Worm (Caenorhabditis elegans): ENCODE results near the gene srd-11.

The srd-11 gene

DNA sequence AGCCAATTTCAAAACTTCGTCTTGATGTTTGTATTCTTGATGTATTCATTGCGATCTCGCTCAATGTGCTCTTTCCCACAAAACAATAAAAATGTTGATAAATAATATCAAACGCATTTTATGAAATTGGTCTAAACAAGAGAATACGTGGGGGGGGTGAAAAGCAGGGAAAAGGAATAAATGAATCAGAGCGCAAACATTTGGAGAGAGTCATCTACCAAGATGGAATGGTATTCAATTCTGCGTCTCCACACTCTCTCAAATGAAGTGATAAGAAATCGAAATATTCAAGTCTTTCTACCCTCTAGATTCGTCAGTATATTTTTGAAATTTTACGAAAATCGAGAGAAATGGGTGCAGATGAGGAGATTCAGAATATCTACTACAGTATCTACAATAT lies 39.0 kb downstream of the srd-11 start, which contains the start of gene C50B8.5:
C50B8.5 (plus strand) TSS at position 273 of the 400 bp plus-strand sequence.
- TF ChIP-seq F13H6.1 (tag; optimal IDR thresholded peaks at IDR 0.05) (peak; percentile 15), nhr-129 (tag; optimal IDR thresholded peaks at IDR 0.05) (no peak), ceh-82 (tag; optimal IDR thresholded peaks at IDR 0.05) (no peak), fos-1 (tag; optimal IDR thresholded peaks at IDR 0.05) (peak; percentile 74)

- TF ChIP-seq blmp-1 (tag; optimal IDR thresholded peaks at IDR 0.05; ENCODE audit: insufficient read depth) (no peak), zag-1 (tag; optimal IDR thresholded peaks at IDR 0.05) (no peak), ZK546.5 (tag; optimal IDR thresholded peaks at IDR 0.05) (no peak), dmd-4 (tag; optimal IDR thresholded peaks at IDR 0.05) (no peak), aly-2 (tag; optimal IDR thresholded peaks at IDR 0.05) (no peak), sem-4 (tag; optimal IDR thresholded peaks at IDR 0.05) (no peak), fos-1 (tag; optimal IDR thresholded peaks at IDR 0.05) (peak; percentile 60), unc-39 (tag; optimal IDR thresholded peaks at IDR 0.05) (no peak)
Measured at ce11 chrV:13578637-13579036, 41.0 kb downstream of the srd-11 start, which contains the start of gene C50B8.6. C50B8.6 (plus strand) TSS chrV:13578972.

- TF ChIP-seq alr-1 (tag; optimal IDR thresholded peaks at IDR 0.05) (no peak), ztf-11 (tag; optimal IDR thresholded peaks at IDR 0.05) (no peak), egl-27 (tag; optimal IDR thresholded peaks at IDR 0.05) (no peak), fos-1 (tag; optimal IDR thresholded peaks at IDR 0.05) (peak; percentile 88), nhr-77 (tag; optimal IDR thresholded peaks at IDR 0.05) (no peak), lin-39 (tag; optimal IDR thresholded peaks at IDR 0.05) (no peak), mab-5 (tag; optimal IDR thresholded peaks at IDR 0.05) (no peak)
Measured at ce11 chrV:13577463-13577862, 42.2 kb downstream of the srd-11 start.

- TF ChIP-seq mab-5 (tag; optimal IDR thresholded peaks at IDR 0.05) (no peak), crh-2 (tag; optimal IDR thresholded peaks at IDR 0.05) (no peak), zag-1 (tag; optimal IDR thresholded peaks at IDR 0.05) (no peak), sma-9 (GFP tag; optimal IDR thresholded peaks at IDR 0.05) (peak; percentile 28), sma-9 (tag; optimal IDR thresholded peaks at IDR 0.05) (no peak), fos-1 (tag; optimal IDR thresholded peaks at IDR 0.05) (peak; percentile 93), ztf-11 (tag; optimal IDR thresholded peaks at IDR 0.05) (no peak), gmeb-1 (tag; optimal IDR thresholded peaks at IDR 0.05) (peak; percentile 7), F13H6.1 (tag; optimal IDR thresholded peaks at IDR 0.05) (no peak)
Measured at ce11 chrV:13576828-13577227, 42.8 kb downstream of the srd-11 start.

ce11 chrV:13575866-13576265 lies 43.8 kb downstream of the srd-11 start:
- TF ChIP-seq ama-1 (optimal IDR thresholded peaks at IDR 0.05) (no peak), ztf-4 (tag; optimal IDR thresholded peaks at IDR 0.05) (no peak), nhr-25 (tag; optimal IDR thresholded peaks at IDR 0.05) (no peak), lin-39 (tag; optimal IDR thresholded peaks at IDR 0.05) (no peak), fos-1 (tag; optimal IDR thresholded peaks at IDR 0.05) (no peak), lin-11 (tag; optimal IDR thresholded peaks at IDR 0.05) (no peak), alr-1 (tag; optimal IDR thresholded peaks at IDR 0.05) (no peak), snpc-4 (tag; optimal IDR thresholded peaks at IDR 0.05) (no peak), sem-4 (tag; optimal IDR thresholded peaks at IDR 0.05) (no peak), egl-27 (tag; optimal IDR thresholded peaks at IDR 0.05) (no peak), aly-2 (tag; optimal IDR thresholded peaks at IDR 0.05) (no peak), nhr-21 (tag; optimal IDR thresholded peaks at IDR 0.05) (no peak), gmeb-1 (tag; optimal IDR thresholded peaks at IDR 0.05) (no peak), nhr-129 (tag; optimal IDR thresholded peaks at IDR 0.05) (no peak), nhr-6 (tag; optimal IDR thresholded peaks at IDR 0.05) (no peak), zag-1 (tag; optimal IDR thresholded peaks at IDR 0.05) (no peak), ceh-16 (tag; optimal IDR thresholded peaks at IDR 0.05) (no peak), ztf-1 (GFP tag; conservative IDR thresholded peaks at IDR 0.05) (no peak), sma-3 (GFP tag; optimal IDR thresholded peaks at IDR 0.05) (no peak), nhr-77 (tag; optimal IDR thresholded peaks at IDR 0.05) (no peak)

DNA sequence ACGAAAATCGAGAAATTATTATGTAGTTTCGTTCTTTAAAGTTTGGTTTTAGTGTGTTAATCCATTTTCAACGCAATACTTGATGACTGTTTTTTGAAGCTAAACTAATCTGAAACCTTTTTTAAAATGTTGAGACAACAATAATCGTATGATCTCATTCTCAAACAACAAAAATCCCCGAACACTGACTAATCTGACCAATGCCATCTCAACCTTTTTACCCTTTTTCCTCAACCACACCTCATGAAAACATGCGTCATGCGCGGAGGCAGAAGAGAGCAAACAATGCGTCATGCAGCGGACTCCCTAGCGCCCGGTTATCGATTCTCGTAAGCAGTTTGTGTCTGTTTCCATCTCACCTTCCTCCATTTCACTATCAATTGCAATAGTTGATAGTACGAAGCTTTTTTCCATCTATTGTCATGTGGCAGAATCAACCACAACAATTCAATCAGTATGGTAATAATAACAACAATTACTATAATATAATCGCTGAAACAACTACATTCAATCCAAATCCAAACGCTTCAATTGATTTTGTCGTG lies 47.9 kb downstream of the srd-11 start, which contains the start of gene C50B8.4:
C50B8.4 (plus strand) TSS at position 299 of the 545 bp plus-strand sequence.
- TF ChIP-seq nhr-6 (tag; optimal IDR thresholded peaks at IDR 0.05) (no peak), fos-1 (tag; optimal IDR thresholded peaks at IDR 0.05) (peak; percentile 86)
